Fruit fly (Drosophila melanogaster): Measurements from ENCODE around the gene CG14143.

The CG14143 gene

dm6 chr3L:11123088-11123487 lies 11.7 kb upstream of the CG14143 start, which contains the start of the genes Ufd1 and NaPi-III (continued):
- TF ChIP-seq CG31224 (GFP tag; IDR thresholded peaks at IDR 0.05) (no peak), stwl (tag; optimal IDR thresholded peaks at IDR 0.05) (peak; percentile 83), HLH3B (GFP tag; IDR thresholded peaks at IDR 0.05) (no peak), CG1024 (GFP tag; IDR thresholded peaks at IDR 0.05) (no peak), Xrp1 (GFP tag; IDR thresholded peaks at IDR 0.05) (no peak), cwo (GFP tag; optimal IDR thresholded peaks at IDR 0.05) (no peak), maf-S (GFP tag; optimal IDR thresholded peaks at IDR 0.05) (peak; percentile 35), Taf1 (GFP tag; IDR thresholded peaks at IDR 0.05) (no peak), lola (GFP tag; optimal IDR thresholded peaks at IDR 0.05) (no peak), ttk (GFP tag; IDR thresholded peaks at IDR 0.05) (no peak), caup (GFP tag; optimal IDR thresholded peaks at IDR 0.05; ENCODE audit: severe bottlenecking) (peak; percentile 38), CG6654 (GFP tag; optimal IDR thresholded peaks at IDR 0.05) (no peak), grau (tag; optimal IDR thresholded peaks at IDR 0.05) (peak; percentile 46), Nf-YA (GFP tag; IDR thresholded peaks at IDR 0.05) (no peak), ato (GFP tag; IDR thresholded peaks at IDR 0.05; ENCODE audit: partially characterized antibody) (peak; percentile 84), sqz (GFP tag; optimal IDR thresholded peaks at IDR 0.05) (peak; percentile 88), CG9437 (GFP tag; optimal IDR thresholded peaks at IDR 0.05) (peak; percentile 14), CG15011 (GFP tag; optimal IDR thresholded peaks at IDR 0.05) (no peak), Deaf1 (tag; optimal IDR thresholded peaks at IDR 0.05) (no peak), Jarid2 (GFP tag; optimal IDR thresholded peaks at IDR 0.05) (no peak), CG13624 (GFP tag; optimal IDR thresholded peaks at IDR 0.05) (peak; percentile 68), lmd (GFP tag; IDR thresholded peaks at IDR 0.05) (peak; percentile 20; the same call in 1 of the 2 replicates), Doc2 (GFP tag; IDR thresholded peaks at IDR 0.05) (no peak), tll (GFP tag; optimal IDR thresholded peaks at IDR 0.05) (no peak), zen (tag; optimal IDR thresholded peaks at IDR 0.05) (peak; percentile 39), Mad (GFP tag; optimal IDR thresholded peaks at IDR 0.05) (peak; percentile 42), Neu2 (GFP tag; optimal IDR thresholded peaks at IDR 0.05; ENCODE audit: borderline replicate concordance) (no peak), CG10274 (GFP tag; optimal IDR thresholded peaks at IDR 0.05) (no peak), CG6683 (GFP tag; optimal IDR thresholded peaks at IDR 0.05) (no peak), jing (GFP tag; optimal IDR thresholded peaks at IDR 0.05) (no peak), CG16813 (GFP tag; IDR thresholded peaks at IDR 0.05; ENCODE audit: partially characterized antibody) (peak; percentile 84), otp (GFP tag; IDR thresholded peaks at IDR 0.05) (no peak), Hr78 (GFP tag; optimal IDR thresholded peaks at IDR 0.05) (no peak), zfh2 (GFP tag; optimal IDR thresholded peaks at IDR 0.05) (peak; percentile 46), E2f1 (GFP tag; IDR thresholded peaks at IDR 0.05) (peak; percentile 51; the same call in 1 of the 2 replicates), Aef1 (GFP tag; IDR thresholded peaks at IDR 0.05) (peak; percentile 78), H15 (GFP tag; IDR thresholded peaks at IDR 0.05) (no peak), CG7556 (GFP tag; optimal IDR thresholded peaks at IDR 0.05) (no peak), trh (GFP tag; optimal IDR thresholded peaks at IDR 0.05) (no peak), sc (optimal IDR thresholded peaks at IDR 0.05) (no peak), sc (GFP tag; optimal IDR thresholded peaks at IDR 0.05) (no peak), CG11560 (tag; IDR thresholded peaks at IDR 0.05) (peak; percentile 78), twi (tag; optimal IDR thresholded peaks at IDR 0.05) (no peak), emc (GFP tag; optimal IDR thresholded peaks at IDR 0.05) (no peak), btn (GFP tag; optimal IDR thresholded peaks at IDR 0.05) (peak; percentile 24), gem (tag; optimal IDR thresholded peaks at IDR 0.05) (peak; percentile 6), CG7839 (tag; optimal IDR thresholded peaks at IDR 0.05) (peak; percentile 10), bbx (GFP tag; IDR thresholded peaks at IDR 0.05; ENCODE audit: partially characterized antibody) (peak; percentile 91), gt (GFP tag; IDR thresholded peaks at IDR 0.05) (no peak), CG10366 (GFP tag; IDR thresholded peaks at IDR 0.05) (no peak), HLHmδ (GFP tag; optimal IDR thresholded peaks at IDR 0.05) (no peak)

Measured in whole organism, embryonic.